Fruit fly (Drosophila melanogaster) whole organism, embryonic: ENCODE measurements around the gene Zasp66.
A peak's percentile ranks its signal among the peaks of the same experiment; 100 is the strongest.

ENCODE experiments used
- BtbVII ChIP-seq: fragments of 200-800 bp; sonication (Bioruptor generic); optimal IDR thresholded peaks from 3 replicates; lab custom pipeline; 2017; ENCODE audit warnings: missing biosample characterization, mild to moderate bottlenecking, missing genetic modification characterization
- Bteb2 ChIP-seq: fragments of 200-800 bp; sonication (Bioruptor generic); optimal IDR thresholded peaks from 2 replicates; lab custom pipeline; 2016; ENCODE audit warnings: missing biosample characterization, missing genetic modification characterization
- CG10267 ChIP-seq: fragments of 200-800 bp; sonication (Bioruptor generic); optimal IDR thresholded peaks from 2 replicates; lab custom pipeline; 2018; ENCODE audit warnings: missing biosample characterization, mild to moderate bottlenecking, missing genetic modification characterization, moderate library complexity
- CG10543 ChIP-seq: fragments of 200-800 bp; sonication (Bioruptor generic); optimal IDR thresholded peaks from 3 replicates; lab custom pipeline; 2017; ENCODE audit warnings: missing biosample characterization, mild to moderate bottlenecking, missing genetic modification characterization, moderate library complexity
- CG10565 ChIP-seq: fragments of 200-800 bp; sonication (Bioruptor generic); optimal IDR thresholded peaks from 3 replicates; lab custom pipeline; 2016; ENCODE audit warnings: missing biosample characterization, mild to moderate bottlenecking, missing genetic modification characterization
- CG10979 ChIP-seq: fragments of 200-800 bp; sonication (Bioruptor generic); optimal IDR thresholded peaks from 2 replicates; lab custom pipeline; 2018; ENCODE audit warnings: missing biosample characterization, mild to moderate bottlenecking, missing genetic modification characterization, moderate library complexity
- CG13287 ChIP-seq: fragments of 200-800 bp; sonication (Bioruptor generic); IDR thresholded peaks from 2 replicates; pipeline ENCODE4 v1.3.6; 2022; ENCODE audit warnings: missing biosample characterization, missing genetic modification characterization; ENCODE audit not compliant: partially characterized antibody
- CG14965 ChIP-seq: fragments of 200-800 bp; sonication (Bioruptor generic); optimal IDR thresholded peaks from 2 replicates; lab custom pipeline; 2016; ENCODE audit warnings: missing biosample characterization, missing genetic modification characterization, borderline replicate concordance
- CG15479 ChIP-seq: fragments of 200-800 bp; sonication (Bioruptor generic); optimal IDR thresholded peaks from 3 replicates; lab custom pipeline; 2019; ENCODE audit warnings: missing biosample characterization, mild to moderate bottlenecking, missing genetic modification characterization, moderate library complexity
- CG15601 ChIP-seq: fragments of 200-800 bp; sonication (Bioruptor generic); optimal IDR thresholded peaks from 3 replicates; lab custom pipeline; 2019; ENCODE audit warnings: missing biosample characterization, mild to moderate bottlenecking, missing genetic modification characterization, moderate library complexity
- CG17802 ChIP-seq: fragments of 200-800 bp; sonication (Bioruptor generic); optimal IDR thresholded peaks from 2 replicates; lab custom pipeline; 2018; ENCODE audit warnings: missing biosample characterization, mild to moderate bottlenecking, missing genetic modification characterization, moderate library complexity
- CG18011 ChIP-seq: fragments of 200-800 bp; sonication (Bioruptor generic); optimal IDR thresholded peaks from 2 replicates; lab custom pipeline; 2017; ENCODE audit warnings: missing biosample characterization, missing genetic modification characterization, mild to moderate bottlenecking, moderate library complexity, missing genotype
- CG1832 ChIP-seq: fragments of 200-800 bp; sonication (Bioruptor generic); optimal IDR thresholded peaks from 2 replicates; lab custom pipeline; 2017; ENCODE audit warnings: missing biosample characterization, mild to moderate bottlenecking, missing genetic modification characterization, inconsistent platforms
- CG30020 ChIP-seq: fragments of 200-800 bp; optimal IDR thresholded peaks from 2 replicates; lab custom pipeline; 2019; ENCODE audit warnings: missing biosample characterization, mild to moderate bottlenecking, missing genetic modification characterization, moderate library complexity
- CG32767 ChIP-seq: fragments of 200-800 bp; sonication (Bioruptor generic); IDR thresholded peaks from 2 replicates; pipeline ENCODE4 v1.3.6; 2022; ENCODE audit warnings: missing biosample characterization, missing genetic modification characterization
- CG34376 ChIP-seq: fragments of 200-800 bp; sonication (Bioruptor generic); optimal IDR thresholded peaks from 2 replicates; lab custom pipeline; 2018; ENCODE audit warnings: missing biosample characterization, mild to moderate bottlenecking, missing genetic modification characterization
- CG4328 ChIP-seq: fragments of 200-800 bp; sonication (Bioruptor generic); optimal IDR thresholded peaks from 3 replicates; lab custom pipeline; 2017; ENCODE audit warnings: missing biosample characterization, missing genetic modification reagents, missing genetic modification characterization
- CG5953 ChIP-seq: fragments of 200-800 bp; sonication (Bioruptor generic); IDR thresholded peaks from 2 replicates; pipeline ENCODE4 v1.3.6; 2022; ENCODE audit warnings: missing biosample characterization, missing genetic modification characterization
- CG6654 ChIP-seq: fragments of 200-800 bp; sonication (Bioruptor generic); optimal IDR thresholded peaks from 2 replicates; lab custom pipeline; 2017; ENCODE audit warnings: missing biosample characterization, mild to moderate bottlenecking, missing genetic modification characterization
- CG7372 ChIP-seq: fragments of 200-800 bp; sonication (Bioruptor generic); IDR thresholded peaks from 2 replicates; pipeline ENCODE4 v1.3.6; 2022; ENCODE audit warnings: missing biosample characterization, missing genetic modification characterization
- CG8388 ChIP-seq: fragments of 200-800 bp; sonication (Bioruptor generic); optimal IDR thresholded peaks from 2 replicates; lab custom pipeline; 2019; ENCODE audit warnings: missing biosample characterization, mild to moderate bottlenecking, missing genetic modification characterization, moderate library complexity
- CG8478 ChIP-seq: fragments of >200 bp; optimal IDR thresholded peaks from 2 replicates; lab custom pipeline; 2018
- Deaf1 ChIP-seq: fragments of 200-800 bp; optimal IDR thresholded peaks from 3 replicates; lab custom pipeline; 2019; ENCODE audit warnings: missing biosample characterization, mild to moderate bottlenecking, missing genetic modification characterization, moderate library complexity
- Dfd ChIP-seq, 2 experiments: fragments of >200 bp; optimal IDR thresholded peaks; 2 replicates each; lab custom pipeline; 2017; ENCODE audit warnings: missing biosample characterization in 2 of 2, missing genetic modification characterization in 2 of 2
- Fer1 ChIP-seq: fragments of 200-800 bp; sonication (Bioruptor generic); optimal IDR thresholded peaks from 2 replicates; lab custom pipeline; 2017; ENCODE audit warnings: missing biosample characterization, mild to moderate bottlenecking, missing genetic modification characterization
- Fer2 ChIP-seq: fragments of 200-800 bp; sonication (Bioruptor generic); optimal IDR thresholded peaks from 2 replicates; lab custom pipeline; 2018; ENCODE audit warnings: missing biosample characterization, mild to moderate bottlenecking, missing genetic modification characterization, moderate library complexity
- GATAe ChIP-seq: fragments of 200-800 bp; sonication (Bioruptor generic); conservative IDR thresholded peaks from 2 replicates; pipeline ENCODE4 v1.3.6; 2022; ENCODE audit warnings: missing biosample characterization, missing genetic modification characterization
- HLHmδ ChIP-seq: fragments of 200-800 bp; sonication (Bioruptor generic); optimal IDR thresholded peaks from 2 replicates; lab custom pipeline; 2018; ENCODE audit warnings: missing biosample characterization, mild to moderate bottlenecking, missing genetic modification characterization, moderate library complexity
- MBD-R2 ChIP-seq: fragments of 200-800 bp; sonication (Bioruptor generic); IDR thresholded peaks from 2 replicates; pipeline ENCODE4 v1.3.6; 2022; ENCODE audit warnings: missing biosample characterization, missing genetic modification characterization
- Meics ChIP-seq: fragments of 200-800 bp; sonication (Bioruptor generic); optimal IDR thresholded peaks from 2 replicates; lab custom pipeline; 2017; ENCODE audit warnings: missing biosample characterization, mild to moderate bottlenecking, missing genetic modification characterization
- Xrp1 ChIP-seq: fragments of 200-800 bp; sonication (Bioruptor generic); IDR thresholded peaks from 2 replicates; pipeline ENCODE4 v1.3.6; 2022; ENCODE audit warnings: missing biosample characterization, missing genetic modification characterization
- ab ChIP-seq: fragments of 200-800 bp; sonication (Bioruptor generic); optimal IDR thresholded peaks from 2 replicates; lab custom pipeline; 2016; ENCODE audit warnings: missing biosample characterization, missing genetic modification characterization
- amos ChIP-seq: fragments of 200-800 bp; sonication (Bioruptor generic); IDR thresholded peaks from 2 replicates; pipeline ENCODE4 v1.3.6; 2022; ENCODE audit warnings: missing biosample characterization, missing genetic modification characterization; ENCODE audit not compliant: partially characterized antibody
- ara ChIP-seq: fragments of 200-800 bp; sonication (Bioruptor generic); IDR thresholded peaks from 2 replicates; pipeline ENCODE4 v1.3.6; 2022; ENCODE audit warnings: missing biosample characterization, missing genetic modification characterization
- caup ChIP-seq: fragments of 200-800 bp; sonication (Bioruptor generic); optimal IDR thresholded peaks from 3 replicates; lab custom pipeline; 2017; ENCODE audit warnings: missing biosample characterization, mild to moderate bottlenecking, missing genetic modification characterization, moderate library complexity; ENCODE audit not compliant: severe bottlenecking
- chinmo ChIP-seq: fragments of 200-800 bp; sonication (Bioruptor generic); IDR thresholded peaks from 4 replicates; pipeline ENCODE4 v1.3.6; 2022; ENCODE audit warnings: missing biosample characterization, missing genetic modification characterization; ENCODE audit not compliant: partially characterized antibody
- exex ChIP-seq: fragments of 200-800 bp; sonication (Bioruptor generic); optimal IDR thresholded peaks from 4 replicates; lab custom pipeline; 2018; ENCODE audit warnings: missing biosample characterization, mild to moderate bottlenecking, missing genetic modification characterization, moderate library complexity
- hth ChIP-seq: fragments of >200 bp; optimal IDR thresholded peaks from 2 replicates; lab custom pipeline; 2017; ENCODE audit warnings: inconsistent platforms
- jigr1 ChIP-seq: fragments of 200-800 bp; sonication (Bioruptor generic); IDR thresholded peaks from 3 replicates; pipeline ENCODE4 v1.3.6; 2022; ENCODE audit warnings: missing biosample characterization, missing genetic modification characterization
- lab ChIP-seq: fragments of 200-800 bp; sonication (Bioruptor generic); optimal IDR thresholded peaks from 3 replicates; lab custom pipeline; 2017; ENCODE audit warnings: missing biosample characterization, missing genetic modification characterization, mild to moderate bottlenecking, moderate library complexity, missing genetic modification reagents
- lov ChIP-seq, 2 experiments: fragments of 200-800 bp in 1 of 2; fragments of >200 bp in 1 of 2; sonication (Bioruptor generic) in 1 of 2; IDR thresholded peaks in 1 of 2; optimal IDR thresholded peaks in 1 of 2; 2 replicates in 1 of 2; 3 replicates in 1 of 2; pipeline versions ENCODE4 v1.3.6 to Lab custom; 2017 to 2022; ENCODE audit warnings: missing biosample characterization in 1 of 2, missing genetic modification characterization in 1 of 2
- mirr ChIP-seq: fragments of 200-800 bp; sonication (Bioruptor generic); optimal IDR thresholded peaks from 3 replicates; lab custom pipeline; 2018; ENCODE audit warnings: missing biosample characterization, mild to moderate bottlenecking, missing genetic modification characterization
- nom ChIP-seq: fragments of 200-800 bp; sonication (Bioruptor generic); optimal IDR thresholded peaks from 2 replicates; lab custom pipeline; 2017; ENCODE audit warnings: missing biosample characterization, missing genetic modification characterization, mild to moderate bottlenecking, moderate library complexity, missing genetic modification reagents
- org-1 ChIP-seq: fragments of 200-800 bp; sonication (Bioruptor generic); optimal IDR thresholded peaks from 2 replicates; lab custom pipeline; 2017; ENCODE audit warnings: missing biosample characterization, missing genetic modification characterization
- pan ChIP-seq, 4 experiments: fragments of >200 bp in 3 of 4; fragments of 200-800 bp in 1 of 4; sonication (Bioruptor generic) in 1 of 4; optimal IDR thresholded peaks in 3 of 4; IDR thresholded peaks in 1 of 4; 2 replicates each; pipeline versions ENCODE4 v1.3.6 to Lab custom; 2017 to 2022; ENCODE audit warnings: missing biosample characterization in 2 of 4, missing genetic modification characterization in 2 of 4, mixed read lengths in 1 of 4
- pita ChIP-seq: fragments of 200-800 bp; sonication (Bioruptor generic); optimal IDR thresholded peaks from 2 replicates; lab custom pipeline; 2017; ENCODE audit warnings: missing biosample characterization, mild to moderate bottlenecking, missing genetic modification characterization
- salm ChIP-seq: fragments of 200-800 bp; sonication (Bioruptor generic); optimal IDR thresholded peaks from 2 replicates; lab custom pipeline; 2018; ENCODE audit warnings: missing biosample characterization, mild to moderate bottlenecking, missing genetic modification characterization
- sd ChIP-seq: fragments of 200-800 bp; sonication (Bioruptor generic); optimal IDR thresholded peaks from 3 replicates; lab custom pipeline; 2018; ENCODE audit warnings: missing biosample characterization, mild to moderate bottlenecking, missing genetic modification characterization, moderate library complexity
- seq ChIP-seq: fragments of 200-800 bp; sonication (Bioruptor generic); IDR thresholded peaks from 2 replicates; pipeline ENCODE4 v1.3.6; 2022; ENCODE audit warnings: missing biosample characterization, missing genetic modification characterization
- tap ChIP-seq: fragments of 200-800 bp; optimal IDR thresholded peaks from 3 replicates; lab custom pipeline; 2019; ENCODE audit warnings: missing biosample characterization, mild to moderate bottlenecking, missing genetic modification characterization, moderate library complexity
- yki ChIP-seq: fragments of >200 bp; optimal IDR thresholded peaks from 3 replicates; lab custom pipeline; 2018

Gene Zasp66

dm6 chr3L:8580780-8581179 is 43.4 kb upstream of the Zasp66 start (continued):
- TF ChIP-seq sd (tag; lab: Kevin White, UChicago) (peak; percentile 10), CG10979 (tag; lab: Kevin White, UChicago) (no peak), CG17802 (tag; lab: Kevin White, UChicago) (no peak), nom (GFP tag; lab: Kevin White, UChicago) (no peak), lab (GFP tag; lab: Kevin White, UChicago) (no peak), mirr (GFP tag; lab: Kevin White, UChicago) (peak; percentile 10), GATAe (GFP tag; lab: Robert Waterston, UW) (peak; percentile 84), CG34376 (peak; percentile 23), CG10267 (tag; lab: Kevin White, UChicago) (no peak), BtbVII (GFP tag; lab: Kevin White, UChicago) (peak; percentile 34), CG30020 (tag; lab: Kevin White, UChicago) (no peak), org-1 (no peak), CG15601 (no peak), ab (no peak), CG4328 (GFP tag; lab: Kevin White, UChicago) (no peak), tap (tag; lab: Kevin White, UChicago) (no peak), yki (lab: Kevin White, UChicago) (no peak), Fer2 (tag; lab: Kevin White, UChicago) (no peak), CG7372 (GFP tag; lab: Robert Waterston, UW) (no peak), CG5953 (GFP tag; lab: Robert Waterston, UW) (no peak), HLHmδ (GFP tag; lab: Kevin White, UChicago) (no peak), pita (GFP tag; lab: Kevin White, UChicago) (no peak), MBD-R2 (no peak), exex (tag; lab: Kevin White, UChicago) (peak; percentile 61), Deaf1 (tag; lab: Kevin White, UChicago) (no peak), seq (no peak), CG13287 (GFP tag; lab: Robert Waterston, UW) (no peak), Meics (GFP tag; lab: Kevin White, UChicago) (no peak), hth (no peak), jigr1 (GFP tag; lab: Robert Waterston, UW) (no peak), Dfd (GFP tag; optimal IDR thresholded peaks at IDR 0.05; lab: Kevin White, UChicago) (no peak), CG6654 (GFP tag; lab: Kevin White, UChicago) (no peak), CG10565 (no peak), CG1832 (GFP tag; lab: Kevin White, UChicago) (no peak), CG8388 (GFP tag; lab: Kevin White, UChicago) (no peak), CG8478 (lab: Kevin White, UChicago) (no peak), Xrp1 (GFP tag; lab: Robert Waterston, UW) (no peak), Bteb2 (GFP tag; lab: Kevin White, UChicago) (no peak), salm (tag; lab: Kevin White, UChicago) (no peak), CG14965 (no peak)
- TF ChIP-seq, all 482 proteins: peak for 8

dm6 chr3L:8582105-8582707 is 42.0 kb upstream of the Zasp66 start:
- TF ChIP-seq caup (GFP tag; lab: Kevin White, UChicago) (no peak), ara (GFP tag; lab: Robert Waterston, UW) (no peak), pan (optimal IDR thresholded peaks at IDR 0.05; lab: Kevin White, UChicago) (no peak), pan (GFP tag; optimal IDR thresholded peaks at IDR 0.05 in 1 of 2, IDR thresholded peaks at IDR 0.05 in 1 of 2) (peak in 1 of 2 experiments; percentile 5), CG15479 (GFP tag; lab: Kevin White, UChicago) (no peak), CG32767 (no peak), Fer1 (GFP tag; lab: Kevin White, UChicago) (no peak), CG10543 (GFP tag; lab: Kevin White, UChicago) (peak; percentile 23), CG18011 (no peak), chinmo (0 out of 4 replicates have a peak, but pooled peaks have one; percentile 59), lov (optimal IDR thresholded peaks at IDR 0.05; lab: Kevin White, UChicago) (no peak), lov (GFP tag; IDR thresholded peaks at IDR 0.05; lab: Robert Waterston, UW) (no peak), amos (GFP tag; lab: Robert Waterston, UW) (no peak)
